Worm (Caenorhabditis elegans) whole organism, L1 larva: ENCODE measurements around the gene nspe-5.

ENCODE experiments used
- C04F5.9 ChIP-seq: sonication (generic microtip); optimal IDR thresholded peaks from 2 replicates; lab custom pipeline; 2016; ENCODE audit warnings: missing genetic modification characterization, missing compliant biosample characterization
- Y116A8C.19 ChIP-seq: sonication (generic microtip); optimal IDR thresholded peaks from 2 replicates; lab custom pipeline; 2016; ENCODE audit warnings: missing compliant biosample characterization, missing genetic modification characterization, borderline replicate concordance
- aha-1 ChIP-seq: fragments of 150-350 bp; optimal IDR thresholded peaks from 2 replicates; lab custom pipeline; 2014; ENCODE audit warnings: missing biosample characterization, missing genetic modification characterization
- ceh-82 ChIP-seq, 3 experiments: fragments of 150-350 bp in 1 of 3; sonication (generic microtip) in 2 of 3; optimal IDR thresholded peaks; 2 replicates each; lab custom pipeline; 2014 to 2017; ENCODE audit warnings: missing biosample characterization in 3 of 3, missing genetic modification characterization in 3 of 3
- ceh-90 ChIP-seq: sonication (generic microtip); optimal IDR thresholded peaks from 2 replicates; lab custom pipeline; 2016; ENCODE audit warnings: missing genetic modification characterization, missing compliant biosample characterization
- dpl-1 ChIP-seq, 3 experiments: fragments of 150-350 bp in 2 of 3; sonication (generic microtip) in 1 of 3; optimal IDR thresholded peaks; 2 replicates each; lab custom pipeline; 2014 to 2017; ENCODE audit warnings: missing biosample characterization in 3 of 3, missing genetic modification characterization in 3 of 3, missing genetic modification reagents in 3 of 3
- dsc-1 ChIP-seq: sonication (generic microtip); optimal IDR thresholded peaks from 2 replicates; lab custom pipeline; 2016; ENCODE audit warnings: mild to moderate bottlenecking, missing genetic modification characterization, missing compliant biosample characterization
- efl-1 ChIP-seq, 4 experiments: fragments of 150-350 bp; optimal IDR thresholded peaks in 3 of 4; peaks in 1 of 4; 1 replicate in 1 of 4; 2 replicates in 3 of 4; lab custom pipeline; 2014; ENCODE audit warnings: missing biosample characterization in 2 of 4, missing genetic modification characterization in 2 of 4, missing genetic modification reagents in 2 of 4
- fkh-8 ChIP-seq: sonication (generic microtip); optimal IDR thresholded peaks from 2 replicates; lab custom pipeline; 2016; ENCODE audit warnings: mild to moderate bottlenecking, missing genetic modification characterization, missing compliant biosample characterization
- grh-1 ChIP-seq: fragments of 200-800 bp; sonication (Bioruptor generic); IDR thresholded peaks from 2 replicates; pipeline ENCODE4 v1.3.6; 2022; ENCODE audit warnings: missing genetic modification reagents, missing genetic modification characterization, missing compliant biosample characterization
- jun-1 ChIP-seq: fragments of 150-350 bp; optimal IDR thresholded peaks from 2 replicates; lab custom pipeline; 2014; ENCODE audit warnings: missing biosample characterization, missing genetic modification reagents, missing genetic modification characterization
- lin-15B ChIP-seq: fragments of 150-350 bp; sonication (generic microtip); optimal IDR thresholded peaks from 3 replicates; lab custom pipeline; 2014; ENCODE audit warnings: missing biosample characterization, missing genetic modification characterization
- mab-9 ChIP-seq: fragments of 200-800 bp; sonication (Bioruptor generic); IDR thresholded peaks from 2 replicates; pipeline ENCODE4 v1.3.6; 2022; ENCODE audit warnings: missing genetic modification reagents, missing genetic modification characterization, missing compliant biosample characterization
- mef-2 ChIP-seq: fragments of 150-350 bp; optimal IDR thresholded peaks from 2 replicates; lab custom pipeline; 2014; ENCODE audit warnings: missing biosample characterization, missing genetic modification characterization
- nhr-237 ChIP-seq: fragments of 150-350 bp; optimal IDR thresholded peaks from 2 replicates; lab custom pipeline; 2014; ENCODE audit warnings: missing biosample characterization, missing genetic modification characterization
- nhr-47 ChIP-seq: sonication (generic microtip); optimal IDR thresholded peaks from 2 replicates; lab custom pipeline; 2016; ENCODE audit warnings: mild to moderate bottlenecking, missing genetic modification characterization, moderate library complexity, missing compliant biosample characterization
- nhr-84 ChIP-seq: sonication (generic microtip); optimal IDR thresholded peaks from 2 replicates; lab custom pipeline; 2017; ENCODE audit warnings: missing biosample characterization, missing genetic modification characterization
- nhr-85 ChIP-seq: sonication (generic microtip); peaks from one replicate; lab custom pipeline; 2016; ENCODE audit warnings: missing genetic modification characterization, inconsistent platforms, missing compliant biosample characterization
- nhr-90 ChIP-seq: sonication (generic microtip); optimal IDR thresholded peaks from 2 replicates; lab custom pipeline; 2016; ENCODE audit warnings: mild to moderate bottlenecking, missing genetic modification characterization, missing compliant biosample characterization; ENCODE audit not compliant: poor library complexity
- pqm-1 ChIP-seq: sonication (generic microtip); optimal IDR thresholded peaks from 3 replicates; lab custom pipeline; 2017; ENCODE audit warnings: missing biosample characterization, missing genetic modification characterization
- rnt-1 ChIP-seq: sonication (generic microtip); optimal IDR thresholded peaks from 2 replicates; lab custom pipeline; 2016; ENCODE audit warnings: mild to moderate bottlenecking, missing genetic modification characterization, moderate library complexity, missing compliant biosample characterization
- skn-1 ChIP-seq: fragments of 150-350 bp; optimal IDR thresholded peaks from 2 replicates; lab custom pipeline; 2014; ENCODE audit warnings: missing biosample characterization, missing genetic modification characterization
- sox-4 ChIP-seq: sonication (generic microtip); optimal IDR thresholded peaks from 2 replicates; lab custom pipeline; 2016; ENCODE audit warnings: missing genetic modification characterization, missing compliant biosample characterization
- sptf-1 ChIP-seq: fragments of 150-350 bp; optimal IDR thresholded peaks from 2 replicates; lab custom pipeline; 2014; ENCODE audit warnings: missing biosample characterization, missing genetic modification characterization
- sup-37 ChIP-seq: fragments of 200-800 bp; sonication (Bioruptor generic); optimal IDR thresholded peaks from 2 replicates; lab custom pipeline; 2018; ENCODE audit warnings: mild to moderate bottlenecking, missing genetic modification characterization, missing compliant biosample characterization
- swsn-7 ChIP-seq: sonication (generic microtip); optimal IDR thresholded peaks from 2 replicates; lab custom pipeline; 2016; ENCODE audit warnings: missing genetic modification characterization, missing compliant biosample characterization
- unc-30 ChIP-seq: sonication (generic microtip); optimal IDR thresholded peaks from 2 replicates; lab custom pipeline; 2017; ENCODE audit warnings: missing biosample characterization, missing genetic modification characterization
- vab-15 ChIP-seq: sonication (generic microtip); optimal IDR thresholded peaks from 2 replicates; lab custom pipeline; 2017; ENCODE audit warnings: missing genotype, mild to moderate bottlenecking, missing genetic modification characterization, missing compliant biosample characterization
- xbp-1 ChIP-seq: sonication (generic microtip); optimal IDR thresholded peaks from 2 replicates; lab custom pipeline; 2016; ENCODE audit warnings: missing genetic modification characterization, missing compliant biosample characterization
- zag-1 ChIP-seq: fragments of 150-350 bp; optimal IDR thresholded peaks from 2 replicates; lab custom pipeline; 2014; ENCODE audit warnings: missing biosample characterization, missing genetic modification characterization

Gene nspe-5

DNA sequence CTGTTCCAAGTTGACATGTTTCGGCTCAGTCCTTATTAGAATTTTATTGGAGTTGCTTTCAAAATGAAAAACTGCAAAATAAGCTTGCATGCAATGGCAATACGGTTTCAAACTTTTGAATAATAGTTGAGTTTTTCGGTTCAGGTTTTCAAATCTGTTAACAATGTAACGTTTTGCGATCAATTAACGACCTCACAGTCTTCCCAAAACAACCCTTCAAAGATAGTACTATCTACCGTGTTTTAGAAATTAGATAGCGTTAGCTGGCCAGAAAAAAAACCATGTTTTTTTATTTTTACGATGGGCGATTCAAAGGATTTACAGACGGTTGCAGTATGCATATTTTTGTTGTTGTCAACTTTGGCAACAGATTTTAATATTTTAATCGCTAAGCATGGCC lies 2.2 kb downstream of the nspe-5 start, which contains the start of gene Y38E10A.34:
TSS of gene Y38E10A.34 (plus strand) at position 301 of the 400 bp plus-strand sequence.
- no peak for TF ChIP-seq nhr-47
- no peak for TF ChIP-seq efl-1 (optimal IDR thresholded peaks at IDR 0.05; lab: Kevin White, UChicago)
- peak in 1 of 2 experiments; percentile 18 for TF ChIP-seq efl-1 (GFP tag; optimal IDR thresholded peaks at IDR 0.05 in 1 of 2; lab: Kevin White, UChicago)
- no peak for TF ChIP-seq nhr-84 (tag; lab: Kevin White, UChicago)
- TF ChIP-seq nhr-85 (tag; lab: Kevin White, UChicago) = peak; percentile 53
- TF ChIP-seq, all 84 proteins: peak for 2

DNA sequence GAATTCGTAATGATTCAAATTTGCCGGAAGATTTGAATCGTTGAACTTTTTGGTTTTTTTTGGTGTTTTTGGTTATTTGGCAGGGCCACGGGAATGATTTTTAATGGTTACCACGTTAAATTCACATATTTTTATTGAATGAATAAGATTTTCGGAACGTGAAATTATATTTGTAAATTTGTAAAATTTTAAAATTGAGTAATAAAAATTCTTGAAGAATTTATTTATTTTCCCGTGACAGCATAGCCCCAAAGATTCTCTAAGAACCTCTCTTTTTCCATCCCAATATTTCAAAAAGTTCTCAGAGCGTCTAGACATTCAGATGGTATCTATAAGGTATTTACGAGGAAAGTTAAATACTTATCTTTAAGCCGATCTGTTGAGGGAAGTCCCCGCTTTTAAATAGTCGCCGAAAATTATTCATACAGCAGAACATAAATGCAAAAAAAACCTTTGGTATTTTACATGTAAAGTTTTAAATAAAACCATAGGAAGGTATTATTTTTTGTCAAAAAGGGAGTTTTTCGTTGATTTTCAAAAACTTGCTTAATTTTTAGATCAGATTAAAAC lies 6.2 kb downstream of the nspe-5 start, which contains the start of gene Y38E10A.17:
TSS of gene Y38E10A.17 (minus strand) at position 51 of the 570 bp plus-strand sequence.
- TF ChIP-seq C04F5.9 (no peak), vab-15 (no peak), nhr-85 (tag; lab: Kevin White, UChicago) (peak; percentile 67), ceh-90 (tag; lab: Kevin White, UChicago) (no peak)

DNA sequence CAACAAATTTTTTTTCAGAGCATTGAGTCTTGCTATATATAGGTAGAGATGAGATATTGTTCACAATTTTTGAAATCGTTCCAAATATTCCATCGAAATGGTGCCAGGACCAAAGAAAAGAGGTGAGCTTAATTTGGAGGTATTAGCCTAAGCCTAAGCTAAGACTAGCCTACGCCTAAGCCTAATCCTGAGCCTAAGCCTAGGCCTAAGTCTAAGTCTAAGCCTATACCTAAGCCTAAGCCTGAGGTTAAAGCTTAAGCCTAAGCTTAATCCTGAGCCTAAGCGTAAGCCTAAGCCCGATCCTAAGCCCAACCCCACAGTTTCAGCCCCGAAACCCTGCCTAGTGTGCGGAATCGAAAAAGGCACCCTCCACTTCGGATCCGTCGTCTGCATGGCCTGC lies 7.9 kb downstream of the nspe-5 start, which contains the start of gene nhr-234:
TSS of gene nhr-234 (plus strand) at position 77 of the 400 bp plus-strand sequence.
- TF ChIP-seq unc-30 (no peak), ceh-90 (tag; lab: Kevin White, UChicago) (no peak), mef-2 (tag; lab: Kevin White, UChicago) (no peak), lin-15B (no peak)

DNA sequence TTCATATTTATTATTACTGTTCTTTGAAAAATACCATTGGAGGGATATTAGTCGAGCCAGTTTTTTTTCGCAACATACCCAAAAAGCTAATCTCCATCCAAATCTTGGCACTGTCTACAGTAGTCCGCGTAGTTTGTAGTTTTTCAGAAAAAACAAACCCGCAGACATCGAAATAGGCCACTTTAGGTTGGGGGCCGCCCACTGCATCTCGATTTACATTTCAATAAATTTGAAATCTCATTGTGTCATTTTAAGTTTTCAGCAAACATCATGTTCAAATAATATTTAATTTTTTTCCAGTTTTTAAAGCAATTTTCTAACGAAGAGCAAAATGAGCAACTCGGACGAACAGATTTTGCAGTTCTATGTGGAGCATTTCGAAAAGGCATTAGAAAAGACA lies 11.7 kb downstream of the nspe-5 start, which contains the start of gene nhr-235:
TSS of gene nhr-235 (plus strand) at position 301 of the 400 bp plus-strand sequence.
- no peak for TF ChIP-seq sptf-1
- TF ChIP-seq zag-1 (tag; lab: Kevin White, UChicago) = no peak
- no peak for TF ChIP-seq jun-1 (tag; lab: Kevin White, UChicago)
- TF ChIP-seq swsn-7 (tag; lab: Kevin White, UChicago) = no peak
- TF ChIP-seq Y116A8C.19 (tag; lab: Kevin White, UChicago) = no peak
- TF ChIP-seq mef-2 (tag; lab: Kevin White, UChicago) = no peak
- TF ChIP-seq aha-1 (tag; lab: Kevin White, UChicago) = no peak

DNA sequence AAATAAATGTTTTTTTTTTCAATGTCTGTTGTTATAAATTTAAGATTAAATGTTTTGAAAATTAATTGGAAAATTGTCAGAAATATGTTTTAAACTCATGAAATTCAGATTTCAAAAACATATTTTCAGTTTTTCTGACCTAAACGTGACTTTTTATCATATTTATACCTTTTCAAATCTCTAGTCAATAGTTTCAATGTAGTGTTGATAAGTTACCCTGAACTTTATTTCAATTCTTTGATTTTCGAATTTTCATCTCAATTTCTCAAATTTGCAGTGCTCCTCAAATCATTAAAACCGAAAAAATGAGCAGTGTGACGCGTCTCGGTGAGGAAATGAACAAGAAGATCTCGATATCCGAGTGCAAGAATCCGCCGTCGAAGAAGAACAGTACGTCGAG lies 25.8 kb downstream of the nspe-5 start, which contains the start of gene rgs-4:
TSS of gene rgs-4 (plus strand) at position 301 of the 400 bp plus-strand sequence.
- TF ChIP-seq sox-4 (tag; lab: Kevin White, UChicago) = no peak
- TF ChIP-seq nhr-47 = no peak
- TF ChIP-seq mab-9 (GFP tag; lab: Robert Waterston, UW) = no peak
- no peak for TF ChIP-seq pqm-1
- no peak for TF ChIP-seq jun-1 (tag; lab: Kevin White, UChicago)
- no peak for TF ChIP-seq lin-15B
- TF ChIP-seq nhr-90 = no peak
- no peak for TF ChIP-seq rnt-1 (tag; lab: Kevin White, UChicago)
- TF ChIP-seq mef-2 (tag; lab: Kevin White, UChicago) = no peak
- no peak for TF ChIP-seq nhr-237
- no peak for TF ChIP-seq ceh-82 (tag; optimal IDR thresholded peaks at IDR 0.05; lab: Kevin White, UChicago)
- TF ChIP-seq sup-37 = no peak
- no peak for TF ChIP-seq xbp-1 (tag; lab: Kevin White, UChicago)
- TF ChIP-seq grh-1 = no peak
- no peak for TF ChIP-seq ceh-90 (tag; lab: Kevin White, UChicago)
- no peak for TF ChIP-seq skn-1 (tag; lab: Kevin White, UChicago)
- TF ChIP-seq dpl-1 (GFP tag; optimal IDR thresholded peaks at IDR 0.05; lab: Kevin White, UChicago) = no peak

DNA sequence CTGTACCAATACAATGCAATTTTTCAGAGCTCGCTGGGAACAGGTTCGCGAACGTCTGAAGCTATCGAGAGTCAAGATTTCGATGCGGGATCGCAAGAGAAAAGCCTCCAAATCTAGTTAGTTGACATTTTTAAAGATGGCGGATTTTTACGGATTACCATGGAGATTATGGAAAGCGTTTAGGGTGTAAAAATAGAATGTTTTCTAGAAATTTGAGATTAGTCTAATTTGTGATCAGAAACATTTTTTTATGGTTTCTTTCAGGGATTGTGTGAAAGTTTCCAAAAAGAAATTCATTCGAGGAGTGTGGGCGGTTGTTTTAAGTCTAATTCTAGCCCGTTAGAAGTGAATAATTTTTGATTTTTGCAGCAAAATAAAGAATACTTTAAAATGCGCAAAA lies 27.1 kb downstream of the nspe-5 start:
- TF ChIP-seq nhr-237 (no peak), dsc-1 (tag; lab: Kevin White, UChicago) (peak; percentile 77), fkh-8 (tag; lab: Kevin White, UChicago) (peak; percentile 19)
